Fruit fly (Drosophila melanogaster): ENCODE measurements around the gene CG14877.
A peak's percentile ranks its signal among the peaks of the same experiment; 100 is the strongest.

CG14877 gene

DNA sequence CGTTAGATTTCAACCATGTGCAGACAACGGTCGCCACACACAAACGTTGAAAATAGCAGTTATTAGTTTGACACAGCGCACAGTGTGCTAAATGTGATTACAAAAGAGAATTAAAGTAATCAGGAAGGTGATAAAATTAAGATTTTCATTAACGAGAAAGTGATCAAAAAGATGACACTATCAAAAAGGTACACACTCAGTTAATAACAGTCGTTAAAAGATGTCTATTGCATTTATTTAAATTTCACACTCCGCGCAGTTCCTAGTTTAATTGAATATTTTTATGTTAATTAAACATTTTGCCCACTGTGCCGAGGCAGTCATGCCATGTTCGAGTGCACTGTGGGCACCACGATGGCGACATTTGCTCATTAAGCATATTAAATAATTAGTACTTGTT is 31.3 kb upstream of the CG14877 start (continued):
- TF ChIP-seq Vsx1 (GFP tag; optimal IDR thresholded peaks at IDR 0.05) (no peak), CG11398 (GFP tag; optimal IDR thresholded peaks at IDR 0.05) (no peak), Hr3 (GFP tag; optimal IDR thresholded peaks at IDR 0.05) (no peak), fd102C (GFP tag; optimal IDR thresholded peaks at IDR 0.05) (no peak), CG10431 (GFP tag; optimal IDR thresholded peaks at IDR 0.05) (no peak), mam (GFP tag; optimal IDR thresholded peaks at IDR 0.05) (no peak), corto (GFP tag; optimal IDR thresholded peaks at IDR 0.05) (no peak), cato (GFP tag; optimal IDR thresholded peaks at IDR 0.05; ENCODE audit: borderline replicate concordance) (no peak), Fer2 (tag; optimal IDR thresholded peaks at IDR 0.05) (no peak), sens-2 (GFP tag; IDR thresholded peaks at IDR 0.05) (no peak), tna (GFP tag; IDR thresholded peaks at IDR 0.05; ENCODE audit: partially characterized antibody) (no peak), CG14860 (GFP tag; IDR thresholded peaks at IDR 0.05; ENCODE audit: partially characterized antibody) (no peak), Gug (GFP tag; IDR thresholded peaks at IDR 0.05) (0 out of 4 replicates have a peak, but pooled peaks have one; percentile 16), Meics (GFP tag; optimal IDR thresholded peaks at IDR 0.05) (peak; percentile 52), bowl (GFP tag; IDR thresholded peaks at IDR 0.05) (no peak), gro (GFP tag; optimal IDR thresholded peaks at IDR 0.05) (no peak), TFAM (GFP tag; optimal IDR thresholded peaks at IDR 0.05) (no peak), Pdp1 (GFP tag; optimal IDR thresholded peaks at IDR 0.05) (peak in 1 of 2 experiments; percentile 0), sima (GFP tag; optimal IDR thresholded peaks at IDR 0.05) (no peak), Hr78 (GFP tag; optimal IDR thresholded peaks at IDR 0.05) (no peak), vvl (GFP tag; IDR thresholded peaks at IDR 0.05) (peak; percentile 70), org-1 (GFP tag; optimal IDR thresholded peaks at IDR 0.05) (peak; percentile 30), sna (GFP tag; IDR thresholded peaks at IDR 0.05; ENCODE audit: partially characterized antibody) (no peak), Hmx (GFP tag; optimal IDR thresholded peaks at IDR 0.05) (no peak), CG7987 (GFP tag; optimal IDR thresholded peaks at IDR 0.05) (no peak), NC2β (GFP tag; optimal IDR thresholded peaks at IDR 0.05) (no peak), CG3065 (GFP tag; optimal IDR thresholded peaks at IDR 0.05) (no peak), Rx (GFP tag; IDR thresholded peaks at IDR 0.05) (no peak), HmgD (GFP tag; optimal IDR thresholded peaks at IDR 0.05) (no peak), Sin3A (optimal IDR thresholded peaks at IDR 0.05) (no peak), dmrt99B (tag; optimal IDR thresholded peaks at IDR 0.05) (peak; percentile 61), gt (GFP tag; IDR thresholded peaks at IDR 0.05) (no peak), D19B (GFP tag; optimal IDR thresholded peaks at IDR 0.05) (no peak), dati (GFP tag; IDR thresholded peaks at IDR 0.05) (no peak), Nf-YA (GFP tag; IDR thresholded peaks at IDR 0.05) (no peak), bcd (GFP tag; optimal IDR thresholded peaks at IDR 0.05) (no peak), CG2129 (GFP tag; IDR thresholded peaks at IDR 0.05; ENCODE audit: partially characterized antibody) (no peak), CG2889 (GFP tag; IDR thresholded peaks at IDR 0.05) (no peak), ewg (GFP tag; optimal IDR thresholded peaks at IDR 0.05) (no peak), emc (GFP tag; optimal IDR thresholded peaks at IDR 0.05) (no peak), Eip74EF (GFP tag; optimal IDR thresholded peaks at IDR 0.05) (peak in 1 of 2 experiments; percentile 6), CG1603 (tag; optimal IDR thresholded peaks at IDR 0.05) (peak; percentile 31), YL-1 (GFP tag; optimal IDR thresholded peaks at IDR 0.05) (no peak), CG9437 (GFP tag; optimal IDR thresholded peaks at IDR 0.05) (peak; percentile 32), ro (GFP tag; IDR thresholded peaks at IDR 0.05) (no peak), CG14441 (GFP tag; IDR thresholded peaks at IDR 0.05) (peak; percentile 70), btn (GFP tag; optimal IDR thresholded peaks at IDR 0.05) (no peak), Nf-YB (GFP tag; optimal IDR thresholded peaks at IDR 0.05) (no peak), her (GFP tag; optimal IDR thresholded peaks at IDR 0.05) (no peak), CG7271 (tag; optimal IDR thresholded peaks at IDR 0.05) (no peak), CG13287 (GFP tag; IDR thresholded peaks at IDR 0.05; ENCODE audit: partially characterized antibody) (no peak)
